Fruit fly (Drosophila melanogaster) whole organism, embryonic: ENCODE measurements around the gene CG5805.

ENCODE experiments used
- Abd-B ChIP-seq: fragments of 200-800 bp; sonication (Bioruptor generic); optimal IDR thresholded peaks from 2 replicates; lab custom pipeline; 2018; ENCODE audit warnings: missing biosample characterization, mild to moderate bottlenecking, missing genetic modification characterization, moderate library complexity
- Asciz ChIP-seq: fragments of 200-800 bp; sonication (Bioruptor generic); optimal IDR thresholded peaks from 2 replicates; lab custom pipeline; 2017; ENCODE audit warnings: missing biosample characterization, mild to moderate bottlenecking, missing genetic modification characterization, missing genetic modification reagents
- CG10209 ChIP-seq: fragments of 200-800 bp; sonication (Bioruptor generic); optimal IDR thresholded peaks from 3 replicates; lab custom pipeline; 2017; ENCODE audit warnings: missing biosample characterization, mild to moderate bottlenecking, missing genetic modification characterization, missing genetic modification reagents
- CG12155 ChIP-seq: fragments of 200-800 bp; sonication (Bioruptor generic); optimal IDR thresholded peaks from 3 replicates; lab custom pipeline; 2016; ENCODE audit warnings: missing biosample characterization, missing genetic modification characterization
- CG12744 ChIP-seq: fragments of 200-800 bp; sonication (Bioruptor generic); optimal IDR thresholded peaks from 2 replicates; lab custom pipeline; 2016; ENCODE audit warnings: missing biosample characterization, missing genetic modification characterization
- CG13775 ChIP-seq: fragments of 200-800 bp; sonication (Bioruptor generic); optimal IDR thresholded peaks from 3 replicates; lab custom pipeline; 2017; ENCODE audit warnings: missing biosample characterization, mild to moderate bottlenecking, missing genetic modification characterization
- CG1529 ChIP-seq: fragments of 200-800 bp; sonication (Bioruptor generic); optimal IDR thresholded peaks from 3 replicates; lab custom pipeline; 2018; ENCODE audit warnings: missing biosample characterization, missing genetic modification characterization
- CG15479 ChIP-seq: fragments of 200-800 bp; sonication (Bioruptor generic); optimal IDR thresholded peaks from 3 replicates; lab custom pipeline; 2019; ENCODE audit warnings: missing biosample characterization, mild to moderate bottlenecking, missing genetic modification characterization, moderate library complexity
- CG15514 ChIP-seq: fragments of 200-800 bp; sonication (Bioruptor generic); optimal IDR thresholded peaks from 3 replicates; lab custom pipeline; 2017; ENCODE audit warnings: missing biosample characterization, missing genetic modification characterization, mild to moderate bottlenecking, moderate library complexity, missing genetic modification reagents
- CG16779 ChIP-seq: fragments of 200-800 bp; sonication (Bioruptor generic); IDR thresholded peaks from 2 replicates; pipeline ENCODE4 v1.3.6; 2022; ENCODE audit warnings: missing biosample characterization, missing genetic modification characterization
- CG2116 ChIP-seq: fragments of 200-800 bp; sonication (Bioruptor generic); optimal IDR thresholded peaks from 3 replicates; lab custom pipeline; 2018; ENCODE audit warnings: missing biosample characterization, mild to moderate bottlenecking, missing genetic modification characterization
- CG3065 ChIP-seq: fragments of 200-800 bp; sonication (Bioruptor generic); optimal IDR thresholded peaks from 2 replicates; lab custom pipeline; 2016; ENCODE audit warnings: missing biosample characterization, missing genetic modification characterization
- CG3163 ChIP-seq: fragments of 200-800 bp; sonication (Bioruptor generic); optimal IDR thresholded peaks from 3 replicates; lab custom pipeline; 2016; ENCODE audit warnings: missing biosample characterization, missing genetic modification characterization
- CG4730 ChIP-seq: fragments of 200-800 bp; sonication (Bioruptor generic); IDR thresholded peaks from 2 replicates; pipeline ENCODE4 v1.3.6; 2022; ENCODE audit warnings: missing biosample characterization, missing genetic modification characterization
- CG5180 ChIP-seq: fragments of 200-800 bp; sonication (Bioruptor generic); optimal IDR thresholded peaks from 3 replicates; lab custom pipeline; 2017; ENCODE audit warnings: missing biosample characterization, missing genetic modification characterization, mild to moderate bottlenecking, moderate library complexity, missing genetic modification reagents
- CG6689 ChIP-seq: fragments of 200-800 bp; sonication (Bioruptor generic); IDR thresholded peaks from 2 replicates; pipeline ENCODE4 v1.3.6; 2022; ENCODE audit warnings: missing biosample characterization, missing genetic modification characterization
- CG6813 ChIP-seq: fragments of 200-800 bp; sonication (Bioruptor generic); optimal IDR thresholded peaks from 2 replicates; lab custom pipeline; 2017; ENCODE audit warnings: missing biosample characterization, missing genetic modification characterization, mild to moderate bottlenecking, moderate library complexity, missing genetic modification reagents
- CG6854 ChIP-seq: fragments of 200-800 bp; sonication (Bioruptor generic); optimal IDR thresholded peaks from 3 replicates; lab custom pipeline; 2017; ENCODE audit warnings: missing biosample characterization, mild to moderate bottlenecking, missing genetic modification characterization
- CG8388 ChIP-seq: fragments of 200-800 bp; sonication (Bioruptor generic); optimal IDR thresholded peaks from 2 replicates; lab custom pipeline; 2019; ENCODE audit warnings: missing biosample characterization, mild to moderate bottlenecking, missing genetic modification characterization, moderate library complexity
- Eip74EF ChIP-seq, 2 experiments: fragments of 200-800 bp in 1 of 2; fragments of >200 bp in 1 of 2; sonication (Bioruptor generic) in 1 of 2; optimal IDR thresholded peaks; 2 replicates each; lab custom pipeline; 2017 to 2019; ENCODE audit warnings: missing biosample characterization in 2 of 2, missing genetic modification characterization in 2 of 2, mild to moderate bottlenecking in 1 of 2, moderate library complexity in 1 of 2
- Elba2 ChIP-seq: fragments of 200-800 bp; sonication (Bioruptor generic); optimal IDR thresholded peaks from 3 replicates; lab custom pipeline; 2016; ENCODE audit warnings: missing biosample characterization, missing genetic modification characterization
- Fer2 ChIP-seq: fragments of 200-800 bp; sonication (Bioruptor generic); optimal IDR thresholded peaks from 2 replicates; lab custom pipeline; 2018; ENCODE audit warnings: missing biosample characterization, mild to moderate bottlenecking, missing genetic modification characterization, moderate library complexity
- Lhr ChIP-seq: fragments of 200-800 bp; sonication (Bioruptor generic); optimal IDR thresholded peaks from 3 replicates; lab custom pipeline; 2017; ENCODE audit warnings: mild to moderate bottlenecking, missing biosample characterization, missing genetic modification reagents, missing genetic modification characterization
- MESR4 ChIP-seq: fragments of 200-800 bp; sonication (Bioruptor generic); optimal IDR thresholded peaks from 2 replicates; lab custom pipeline; 2018; ENCODE audit warnings: missing biosample characterization, mild to moderate bottlenecking, missing genetic modification characterization, moderate library complexity
- Nf-YA ChIP-seq: fragments of 200-800 bp; sonication (Bioruptor generic); IDR thresholded peaks from 2 replicates; pipeline ENCODE4 v1.3.6; 2022; ENCODE audit warnings: missing biosample characterization, missing genetic modification characterization
- Trl ChIP-seq, 3 experiments: fragments of >200 bp in 2 of 3; fragments of 200-800 bp in 1 of 3; sonication (Bioruptor generic) in 1 of 3; optimal IDR thresholded peaks; 2 replicates in 1 of 3; 3 replicates in 2 of 3; lab custom pipeline; 2016 to 2017; ENCODE audit warnings: missing biosample characterization in 1 of 3, missing genetic modification characterization in 1 of 3
- al ChIP-seq: fragments of 200-800 bp; sonication (Bioruptor generic); IDR thresholded peaks from 2 replicates; pipeline ENCODE4 v1.3.6; 2022; ENCODE audit warnings: missing biosample characterization, missing genetic modification characterization
- ash1 ChIP-seq: fragments of 200-800 bp; sonication (Bioruptor generic); optimal IDR thresholded peaks from 2 replicates; lab custom pipeline; 2018; ENCODE audit warnings: missing biosample characterization, mild to moderate bottlenecking, missing genetic modification characterization
- bbx ChIP-seq: fragments of 200-800 bp; sonication (Bioruptor generic); IDR thresholded peaks from 2 replicates; pipeline ENCODE4 v1.3.6; 2022; ENCODE audit warnings: missing biosample characterization, missing genetic modification characterization; ENCODE audit not compliant: partially characterized antibody
- br ChIP-seq: fragments of >200 bp; optimal IDR thresholded peaks from 2 replicates; lab custom pipeline; 2017
- btn ChIP-seq: fragments of 200-800 bp; sonication (Bioruptor generic); optimal IDR thresholded peaks from 2 replicates; lab custom pipeline; 2016; ENCODE audit warnings: missing biosample characterization, missing genetic modification characterization
- caup ChIP-seq: fragments of 200-800 bp; sonication (Bioruptor generic); optimal IDR thresholded peaks from 3 replicates; lab custom pipeline; 2017; ENCODE audit warnings: missing biosample characterization, mild to moderate bottlenecking, missing genetic modification characterization, moderate library complexity; ENCODE audit not compliant: severe bottlenecking
- cg ChIP-seq: fragments of 200-800 bp; sonication (Bioruptor generic); optimal IDR thresholded peaks from 3 replicates; lab custom pipeline; 2019; ENCODE audit warnings: missing biosample characterization, mild to moderate bottlenecking, missing genetic modification characterization, moderate library complexity
- chinmo ChIP-seq: fragments of 200-800 bp; sonication (Bioruptor generic); IDR thresholded peaks from 4 replicates; pipeline ENCODE4 v1.3.6; 2022; ENCODE audit warnings: missing biosample characterization, missing genetic modification characterization; ENCODE audit not compliant: partially characterized antibody
- chn ChIP-seq: fragments of 200-800 bp; sonication (Bioruptor generic); optimal IDR thresholded peaks from 2 replicates; lab custom pipeline; 2016; ENCODE audit warnings: missing biosample characterization, missing genetic modification characterization
- da ChIP-seq: fragments of 200-800 bp; sonication (Bioruptor generic); optimal IDR thresholded peaks from 2 replicates; lab custom pipeline; 2016; ENCODE audit warnings: missing biosample characterization, missing genetic modification characterization
- emc ChIP-seq: fragments of 200-800 bp; sonication (Bioruptor generic); optimal IDR thresholded peaks from 2 replicates; lab custom pipeline; 2016; ENCODE audit warnings: missing biosample characterization, missing genetic modification characterization
- eyg ChIP-seq: fragments of 200-800 bp; sonication (Bioruptor generic); optimal IDR thresholded peaks from 3 replicates; lab custom pipeline; 2016; ENCODE audit warnings: missing biosample characterization, missing genetic modification characterization
- ftz-f1 ChIP-seq: fragments of 200-800 bp; sonication (Bioruptor generic); optimal IDR thresholded peaks from 2 replicates; lab custom pipeline; 2016; ENCODE audit warnings: missing biosample characterization, missing genetic modification characterization
- kay ChIP-seq: fragments of 200-800 bp; sonication (Bioruptor generic); optimal IDR thresholded peaks from 2 replicates; lab custom pipeline; 2016; ENCODE audit warnings: missing biosample characterization, missing genetic modification characterization
- lbe ChIP-seq: fragments of 200-800 bp; sonication (Bioruptor generic); optimal IDR thresholded peaks from 2 replicates; lab custom pipeline; 2016; ENCODE audit warnings: missing biosample characterization, mild to moderate bottlenecking, missing genetic modification characterization
- mirr ChIP-seq: fragments of 200-800 bp; sonication (Bioruptor generic); optimal IDR thresholded peaks from 3 replicates; lab custom pipeline; 2018; ENCODE audit warnings: missing biosample characterization, mild to moderate bottlenecking, missing genetic modification characterization
- nau ChIP-seq: fragments of 200-800 bp; sonication (Bioruptor generic); optimal IDR thresholded peaks from 3 replicates; lab custom pipeline; 2017; ENCODE audit warnings: missing biosample characterization, mild to moderate bottlenecking, missing genetic modification characterization, missing genetic modification reagents
- repo ChIP-seq: fragments of 200-800 bp; sonication (Bioruptor generic); optimal IDR thresholded peaks from 2 replicates; lab custom pipeline; 2016; ENCODE audit warnings: missing biosample characterization, missing genetic modification characterization
- seq ChIP-seq: fragments of 200-800 bp; sonication (Bioruptor generic); IDR thresholded peaks from 2 replicates; pipeline ENCODE4 v1.3.6; 2022; ENCODE audit warnings: missing biosample characterization, missing genetic modification characterization
- sim ChIP-seq: fragments of 200-800 bp; sonication (Bioruptor generic); IDR thresholded peaks from 2 replicates; pipeline ENCODE4 v1.3.6; 2022; ENCODE audit warnings: missing biosample characterization, missing genetic modification characterization
- slou ChIP-seq: fragments of 200-800 bp; sonication (Bioruptor generic); optimal IDR thresholded peaks from 3 replicates; lab custom pipeline; 2016; ENCODE audit warnings: missing biosample characterization, missing genetic modification characterization
- zen ChIP-seq: fragments of 200-800 bp; sonication (Bioruptor generic); optimal IDR thresholded peaks from 3 replicates; lab custom pipeline; 2018; ENCODE audit warnings: missing biosample characterization, mild to moderate bottlenecking, missing genetic modification characterization, moderate library complexity
- zen2 ChIP-seq: fragments of 200-800 bp; sonication (Bioruptor generic); IDR thresholded peaks from 3 replicates; pipeline ENCODE4 v1.3.6; 2022; ENCODE audit warnings: missing biosample characterization, missing genetic modification characterization; ENCODE audit not compliant: partially characterized antibody

Gene CG5805

dm6 chr3R:24787042-24787565 lies at the start of gene CG5805 (continued):
- no peak for TF ChIP-seq cg
- TF ChIP-seq CG15479, result no peak
- no peak for TF ChIP-seq nau (GFP tag; lab: Kevin White, UChicago)
- peak; percentile 58 for TF ChIP-seq slou (GFP tag; lab: Kevin White, UChicago)
- TF ChIP-seq CG15514, result peak; percentile 92
- peak; percentile 56; the same call in 1 of the 2 replicates for TF ChIP-seq seq (GFP tag; lab: Robert Waterston, UW)
- TF ChIP-seq MESR4 (GFP tag; lab: Kevin White, UChicago), result peak; percentile 96
- peak; percentile 48; the same call in 1 of the 2 replicates for TF ChIP-seq sim
- TF ChIP-seq ash1 (GFP tag; lab: Kevin White, UChicago), result peak; percentile 82
- TF ChIP-seq Eip74EF (GFP tag; optimal IDR thresholded peaks at IDR 0.05; lab: Kevin White, UChicago), result peak in 1 of 2 experiments; percentile 36
- TF ChIP-seq CG13775 (GFP tag; lab: Kevin White, UChicago), result peak; percentile 93
- no peak for TF ChIP-seq kay (GFP tag; lab: Kevin White, UChicago)
- TF ChIP-seq mirr (GFP tag; lab: Kevin White, UChicago), result peak; percentile 81
- peak; percentile 51 for TF ChIP-seq CG8388
- peak; percentile 85 for TF ChIP-seq CG3163
- TF ChIP-seq CG16779 (GFP tag; lab: Robert Waterston, UW), result peak; percentile 55; the same call in 1 of the 2 replicates
- TF ChIP-seq da (GFP tag; lab: Kevin White, UChicago), result peak; percentile 61
- no peak for TF ChIP-seq br (lab: Kevin White, UChicago)
- TF ChIP-seq lbe (GFP tag; lab: Kevin White, UChicago), result no peak
- TF ChIP-seq Fer2 (tag; lab: Kevin White, UChicago), result peak; percentile 80
- TF ChIP-seq Nf-YA (GFP tag; lab: Robert Waterston, UW), result peak; percentile 76
- peak; percentile 70 for TF ChIP-seq CG6689
- TF ChIP-seq Lhr (GFP tag; lab: Kevin White, UChicago), result peak; percentile 87
- TF ChIP-seq zen2 (GFP tag; lab: Robert Waterston, UW), result no peak
- peak; percentile 57 for TF ChIP-seq Abd-B (GFP tag; lab: Kevin White, UChicago)
- peak; percentile 63 for TF ChIP-seq CG12744 (GFP tag; lab: Kevin White, UChicago)
- TF ChIP-seq zen (tag; lab: Kevin White, UChicago), result peak; percentile 79
- TF ChIP-seq emc (GFP tag; lab: Kevin White, UChicago), result peak; percentile 81
- TF ChIP-seq CG6854 (GFP tag; lab: Kevin White, UChicago), result peak; percentile 75
- TF ChIP-seq chinmo, result no peak
- TF ChIP-seq CG6813 (GFP tag; lab: Kevin White, UChicago), result peak; percentile 89
- TF ChIP-seq CG3065 (GFP tag; lab: Kevin White, UChicago), result peak; percentile 45
- peak; percentile 89 for TF ChIP-seq Asciz (GFP tag; lab: Kevin White, UChicago)
- TF ChIP-seq CG1529, result peak; percentile 70
- peak; percentile 63 for TF ChIP-seq CG12155 (GFP tag; lab: Kevin White, UChicago)
- TF ChIP-seq chn (GFP tag; lab: Kevin White, UChicago), result peak; percentile 64
- TF ChIP-seq Elba2, result peak; percentile 81
- peak; percentile 56 for TF ChIP-seq CG5180
- peak; percentile 84 for TF ChIP-seq al (GFP tag; lab: Robert Waterston, UW)
- peak; percentile 95 for TF ChIP-seq caup (GFP tag; lab: Kevin White, UChicago)
- TF ChIP-seq CG10209 (GFP tag; lab: Kevin White, UChicago), result peak; percentile 91
- TF ChIP-seq repo (GFP tag; lab: Kevin White, UChicago), result peak; percentile 59
- TF ChIP-seq ftz-f1 (GFP tag; lab: Kevin White, UChicago), result peak; percentile 90
- TF ChIP-seq CG4730 (GFP tag; lab: Robert Waterston, UW), result peak; percentile 50; the same call in 1 of the 2 replicates
- TF ChIP-seq bbx (GFP tag; lab: Robert Waterston, UW), result no peak
- TF ChIP-seq Trl (optimal IDR thresholded peaks at IDR 0.05; lab: Kevin White, UChicago), result peak in 1 of 2 experiments; percentile 18
- TF ChIP-seq Trl (GFP tag; optimal IDR thresholded peaks at IDR 0.05; lab: Kevin White, UChicago), result peak; percentile 71
- peak; percentile 37 for TF ChIP-seq btn
- peak; percentile 90 for TF ChIP-seq CG2116 (GFP tag; lab: Kevin White, UChicago)
- peak; percentile 72 for TF ChIP-seq eyg (GFP tag; lab: Kevin White, UChicago)
